Worm (Caenorhabditis elegans): ENCODE measurements around the gene acp-5.

The acp-5 gene

DNA sequence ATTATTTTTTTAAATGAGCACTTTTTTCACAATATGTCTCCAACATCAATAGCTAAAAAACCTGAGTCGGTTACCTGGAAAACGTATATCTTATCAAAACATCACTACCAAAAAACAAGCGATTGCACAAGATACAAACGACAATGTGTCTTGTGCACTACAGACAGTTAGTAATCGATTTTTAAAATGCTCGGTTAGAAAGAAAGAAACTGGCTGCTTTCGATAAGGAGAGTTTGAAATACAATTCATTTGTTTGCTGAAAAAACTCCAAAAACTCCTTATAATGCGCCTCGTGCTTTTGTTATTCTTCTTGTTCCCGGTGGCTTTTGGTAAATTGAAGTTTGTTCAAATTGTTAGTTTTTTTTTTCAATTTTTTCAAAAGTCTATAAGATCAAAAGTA lies at the start of gene acp-5:
TSS of gene acp-5 (plus strand) at position 261 of the 400 bp plus-strand sequence.
- TF ChIP-seq cog-1 (tag; optimal IDR thresholded peaks at IDR 0.05) (no peak), klf-2 (GFP tag; conservative IDR thresholded peaks at IDR 0.05) (no peak)

- TF ChIP-seq ztf-23 (GFP tag; IDR thresholded peaks at IDR 0.05) = no peak
- TF ChIP-seq tab-1 (GFP tag; IDR thresholded peaks at IDR 0.05) = no peak
- TF ChIP-seq med-1 (GFP tag; optimal IDR thresholded peaks at IDR 0.05; ENCODE audit: insufficient read depth) = no peak
- no peak for TF ChIP-seq klf-2 (GFP tag; conservative IDR thresholded peaks at IDR 0.05)
- peak; percentile 62 for TF ChIP-seq cog-1 (tag; optimal IDR thresholded peaks at IDR 0.05)
- no peak for TF ChIP-seq flt-1 (GFP tag; IDR thresholded peaks at IDR 0.05)
- 0 out of 2 replicates have a peak, but pooled peaks have one; percentile 6 for TF ChIP-seq T22C8.4 (GFP tag; IDR thresholded peaks at IDR 0.05)
- TF ChIP-seq ref-1 (GFP tag; conservative IDR thresholded peaks at IDR 0.05) = no peak
- no peak for TF ChIP-seq ztf-29 (GFP tag; IDR thresholded peaks at IDR 0.05)
These were observed 48.5 kb upstream of the acp-5 start, which contains the start of gene sft-4 for ce11 chrX:5780672-5781182. TSS of gene sft-4 (minus strand) at chrX:5780722.

DNA sequence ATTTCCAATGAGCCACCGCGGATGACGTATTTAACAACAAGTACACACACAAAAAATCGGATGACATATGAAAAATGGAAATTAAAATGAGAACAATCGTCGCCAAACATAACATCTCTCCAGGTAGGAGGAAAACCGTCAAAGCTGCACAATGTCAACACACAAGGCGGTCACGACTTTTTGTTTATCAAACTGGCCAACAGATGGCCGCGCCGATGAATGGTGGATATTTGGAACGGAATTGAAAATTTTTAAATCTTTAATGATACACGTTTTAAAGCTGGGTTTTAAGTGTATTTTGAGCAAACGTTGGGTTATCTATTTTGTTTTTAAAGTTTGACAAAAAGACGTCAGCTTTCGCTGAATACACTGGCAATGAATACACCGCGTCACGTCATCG lies 47.9 kb upstream of the acp-5 start:
- no peak for TF ChIP-seq flt-1 (GFP tag; IDR thresholded peaks at IDR 0.05)
- no peak for TF ChIP-seq ref-1 (GFP tag; conservative IDR thresholded peaks at IDR 0.05)
- no peak for TF ChIP-seq med-1 (GFP tag; optimal IDR thresholded peaks at IDR 0.05; ENCODE audit: insufficient read depth)
- TF ChIP-seq tab-1 (GFP tag; IDR thresholded peaks at IDR 0.05) = no peak
- TF ChIP-seq T22C8.4 (GFP tag; IDR thresholded peaks at IDR 0.05) = no peak
- TF ChIP-seq cog-1 (tag; optimal IDR thresholded peaks at IDR 0.05) = no peak
- no peak for TF ChIP-seq klf-2 (GFP tag; conservative IDR thresholded peaks at IDR 0.05)
- no peak for TF ChIP-seq ztf-23 (GFP tag; IDR thresholded peaks at IDR 0.05)
- TF ChIP-seq ztf-29 (GFP tag; IDR thresholded peaks at IDR 0.05) = no peak

- TF ChIP-seq cog-1 (tag; optimal IDR thresholded peaks at IDR 0.05) (no peak), ref-1 (GFP tag; conservative IDR thresholded peaks at IDR 0.05) (no peak), med-1 (GFP tag; optimal IDR thresholded peaks at IDR 0.05; ENCODE audit: insufficient read depth) (no peak), flt-1 (GFP tag; IDR thresholded peaks at IDR 0.05) (no peak), ztf-23 (GFP tag; IDR thresholded peaks at IDR 0.05) (no peak), klf-2 (GFP tag; conservative IDR thresholded peaks at IDR 0.05) (no peak), tab-1 (GFP tag; IDR thresholded peaks at IDR 0.05) (no peak), T22C8.4 (GFP tag; IDR thresholded peaks at IDR 0.05) (no peak), ztf-29 (GFP tag; IDR thresholded peaks at IDR 0.05) (no peak)
These were observed 47.1 kb upstream of the acp-5 start, which contains the start of gene gakh-1 for ce11 chrX:5782153-5782552. TSS of gene gakh-1 (plus strand) at chrX:5782499.

DNA sequence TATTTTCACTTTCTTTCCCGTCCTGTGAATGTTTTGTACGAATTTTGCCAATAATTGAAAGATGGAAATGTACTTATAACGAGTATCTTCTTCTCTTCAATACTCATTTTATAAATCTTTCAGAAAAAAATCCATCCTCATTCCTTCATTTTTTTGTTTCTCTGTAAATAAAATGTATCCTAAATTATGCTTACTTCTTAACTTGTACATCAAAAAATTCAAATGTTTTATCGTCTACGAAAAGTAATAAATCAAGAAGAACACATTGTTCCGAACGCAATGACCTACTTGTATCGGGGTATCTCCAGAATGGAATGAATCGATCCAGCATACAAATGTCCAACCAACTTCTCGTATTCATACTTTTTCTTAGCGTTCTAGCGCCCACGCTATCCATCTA lies 43.0 kb upstream of the acp-5 start, which contains the start of gene F46G11.6:
TSS of gene F46G11.6 (plus strand) at position 301 of the 400 bp plus-strand sequence.
- TF ChIP-seq ztf-29 (GFP tag; IDR thresholded peaks at IDR 0.05) = no peak
- no peak for TF ChIP-seq med-1 (GFP tag; optimal IDR thresholded peaks at IDR 0.05; ENCODE audit: insufficient read depth)
- TF ChIP-seq tab-1 (GFP tag; IDR thresholded peaks at IDR 0.05) = no peak

ce11 chrX:5787861-5788260 lies 41.4 kb upstream of the acp-5 start, which contains the start of gene F46G11.2:
TSS of gene F46G11.2 (plus strand) at chrX:5788161.
- TF ChIP-seq klf-2 (GFP tag; conservative IDR thresholded peaks at IDR 0.05) (no peak), med-1 (GFP tag; optimal IDR thresholded peaks at IDR 0.05; ENCODE audit: insufficient read depth) (no peak), ztf-23 (GFP tag; IDR thresholded peaks at IDR 0.05) (no peak), flt-1 (GFP tag; IDR thresholded peaks at IDR 0.05) (no peak), tab-1 (GFP tag; IDR thresholded peaks at IDR 0.05) (no peak), cog-1 (tag; optimal IDR thresholded peaks at IDR 0.05) (no peak), ztf-29 (GFP tag; IDR thresholded peaks at IDR 0.05) (no peak), ref-1 (GFP tag; conservative IDR thresholded peaks at IDR 0.05) (no peak)

ce11 chrX:5790915-5791314 lies 38.3 kb upstream of the acp-5 start, which contains the start of gene twnk-1:
TSS of gene twnk-1 (plus strand) at chrX:5791215.
- TF ChIP-seq ref-1 (GFP tag; conservative IDR thresholded peaks at IDR 0.05) = no peak
- no peak for TF ChIP-seq ztf-29 (GFP tag; IDR thresholded peaks at IDR 0.05)
- TF ChIP-seq tab-1 (GFP tag; IDR thresholded peaks at IDR 0.05) = no peak
- no peak for TF ChIP-seq cog-1 (tag; optimal IDR thresholded peaks at IDR 0.05)
- no peak for TF ChIP-seq flt-1 (GFP tag; IDR thresholded peaks at IDR 0.05)
- TF ChIP-seq T22C8.4 (GFP tag; IDR thresholded peaks at IDR 0.05) = no peak
- no peak for TF ChIP-seq ztf-23 (GFP tag; IDR thresholded peaks at IDR 0.05)
- no peak for TF ChIP-seq klf-2 (GFP tag; conservative IDR thresholded peaks at IDR 0.05)
- no peak for TF ChIP-seq med-1 (GFP tag; optimal IDR thresholded peaks at IDR 0.05; ENCODE audit: insufficient read depth)

- TF ChIP-seq flt-1 (GFP tag; IDR thresholded peaks at IDR 0.05) (no peak), ztf-23 (GFP tag; IDR thresholded peaks at IDR 0.05) (no peak), ztf-29 (GFP tag; IDR thresholded peaks at IDR 0.05) (no peak), klf-2 (GFP tag; conservative IDR thresholded peaks at IDR 0.05) (no peak), med-1 (GFP tag; optimal IDR thresholded peaks at IDR 0.05; ENCODE audit: insufficient read depth) (no peak), T22C8.4 (GFP tag; IDR thresholded peaks at IDR 0.05) (no peak), ref-1 (GFP tag; conservative IDR thresholded peaks at IDR 0.05) (no peak), tab-1 (GFP tag; IDR thresholded peaks at IDR 0.05) (no peak), cog-1 (tag; optimal IDR thresholded peaks at IDR 0.05) (no peak)
These were observed 34.8 kb upstream of the acp-5 start for ce11 chrX:5794432-5794831.

ce11 chrX:5798690-5799089 lies 30.5 kb upstream of the acp-5 start, which contains the start of gene F46G11.4:
TSS of gene F46G11.4 (minus strand) at chrX:5798790.
- TF ChIP-seq ztf-23 (GFP tag; IDR thresholded peaks at IDR 0.05) (no peak), T22C8.4 (GFP tag; IDR thresholded peaks at IDR 0.05) (no peak), ref-1 (GFP tag; conservative IDR thresholded peaks at IDR 0.05) (no peak), flt-1 (GFP tag; IDR thresholded peaks at IDR 0.05) (no peak)

- TF ChIP-seq cog-1 (tag; optimal IDR thresholded peaks at IDR 0.05) (no peak), ref-1 (GFP tag; conservative IDR thresholded peaks at IDR 0.05) (no peak), ztf-23 (GFP tag; IDR thresholded peaks at IDR 0.05) (no peak), ztf-29 (GFP tag; IDR thresholded peaks at IDR 0.05) (no peak), klf-2 (GFP tag; conservative IDR thresholded peaks at IDR 0.05) (no peak), med-1 (GFP tag; optimal IDR thresholded peaks at IDR 0.05; ENCODE audit: insufficient read depth) (no peak), flt-1 (GFP tag; IDR thresholded peaks at IDR 0.05) (no peak), T22C8.4 (GFP tag; IDR thresholded peaks at IDR 0.05) (no peak), tab-1 (GFP tag; IDR thresholded peaks at IDR 0.05) (no peak)
These were observed 30.0 kb upstream of the acp-5 start for ce11 chrX:5799229-5799628.
